Fruit fly (Drosophila melanogaster) whole organism, embryonic: ENCODE measurements around the gene CG45544.

Experiments
- BEAF-32 ChIP-seq: fragments of 200-800 bp; sonication (Bioruptor generic); optimal IDR thresholded peaks from 3 replicates; lab custom pipeline; 2017; ENCODE audit warnings: missing biosample characterization, missing genetic modification characterization, mild to moderate bottlenecking, moderate library complexity, missing genetic modification reagents
- CG10209 ChIP-seq: fragments of 200-800 bp; sonication (Bioruptor generic); optimal IDR thresholded peaks from 3 replicates; lab custom pipeline; 2017; ENCODE audit warnings: missing biosample characterization, mild to moderate bottlenecking, missing genetic modification characterization, missing genetic modification reagents
- CG11456 ChIP-seq: fragments of 200-800 bp; sonication (Bioruptor generic); IDR thresholded peaks from 3 replicates; pipeline ENCODE4 v1.3.6; 2022; ENCODE audit warnings: missing biosample characterization, missing genetic modification characterization
- CG11504 ChIP-seq: fragments of 200-800 bp; sonication (Bioruptor generic); optimal IDR thresholded peaks from 3 replicates; lab custom pipeline; 2019; ENCODE audit warnings: missing biosample characterization, mild to moderate bottlenecking, missing genetic modification characterization, moderate library complexity
- CG11696 ChIP-seq: fragments of 200-800 bp; sonication (Bioruptor generic); IDR thresholded peaks from 2 replicates; pipeline ENCODE4 v1.3.6; 2022; ENCODE audit warnings: missing biosample characterization, missing genetic modification characterization
- CG12299 ChIP-seq: fragments of 200-800 bp; sonication (Bioruptor generic); optimal IDR thresholded peaks from 2 replicates; lab custom pipeline; 2018; ENCODE audit warnings: missing biosample characterization, mild to moderate bottlenecking, missing genetic modification characterization
- CG13123 ChIP-seq: fragments of 200-800 bp; sonication (Bioruptor generic); optimal IDR thresholded peaks from 2 replicates; lab custom pipeline; 2016; ENCODE audit warnings: missing biosample characterization, missing genetic modification characterization
- CG15514 ChIP-seq: fragments of 200-800 bp; sonication (Bioruptor generic); optimal IDR thresholded peaks from 3 replicates; lab custom pipeline; 2017; ENCODE audit warnings: missing biosample characterization, missing genetic modification characterization, mild to moderate bottlenecking, moderate library complexity, missing genetic modification reagents
- CG16813 ChIP-seq: fragments of 200-800 bp; sonication (Bioruptor generic); IDR thresholded peaks from 3 replicates; pipeline ENCODE4 v1.3.6; 2022; ENCODE audit warnings: missing biosample characterization, missing genetic modification characterization; ENCODE audit not compliant: partially characterized antibody
- CG1832 ChIP-seq: fragments of 200-800 bp; sonication (Bioruptor generic); optimal IDR thresholded peaks from 2 replicates; lab custom pipeline; 2017; ENCODE audit warnings: missing biosample characterization, mild to moderate bottlenecking, missing genetic modification characterization, inconsistent platforms
- CG31365 ChIP-seq: fragments of 200-800 bp; sonication (Bioruptor generic); optimal IDR thresholded peaks from 2 replicates; lab custom pipeline; 2018; ENCODE audit warnings: missing biosample characterization, mild to moderate bottlenecking, missing genetic modification characterization
- CG3847 ChIP-seq: fragments of 200-800 bp; sonication (Bioruptor generic); IDR thresholded peaks from 2 replicates; pipeline ENCODE4 v1.3.6; 2022; ENCODE audit warnings: missing biosample characterization, missing genetic modification characterization
- CG4328 ChIP-seq: fragments of 200-800 bp; sonication (Bioruptor generic); optimal IDR thresholded peaks from 3 replicates; lab custom pipeline; 2017; ENCODE audit warnings: missing biosample characterization, missing genetic modification reagents, missing genetic modification characterization
- CG7271 ChIP-seq: fragments of 200-800 bp; sonication (Bioruptor generic); optimal IDR thresholded peaks from 2 replicates; lab custom pipeline; 2018; ENCODE audit warnings: missing biosample characterization, mild to moderate bottlenecking, missing genetic modification characterization, moderate library complexity
- CG7963 ChIP-seq: fragments of 200-800 bp; sonication (Bioruptor generic); IDR thresholded peaks from 3 replicates; pipeline ENCODE4 v1.3.6; 2022; ENCODE audit warnings: missing biosample characterization, missing genetic modification characterization; ENCODE audit not compliant: partially characterized antibody
- CG8290 ChIP-seq, 3 experiments: fragments of 200-800 bp; sonication (Bioruptor generic); optimal IDR thresholded peaks; 2 replicates each; lab custom pipeline; 2016 to 2019; ENCODE audit warnings: missing biosample characterization in 3 of 3, missing genetic modification characterization in 3 of 3, mild to moderate bottlenecking in 2 of 3, moderate library complexity in 1 of 3
- CkIIα-i1 ChIP-seq: fragments of 200-800 bp; sonication (Bioruptor generic); IDR thresholded peaks from 2 replicates; pipeline ENCODE4 v1.3.6; 2022; ENCODE audit warnings: missing biosample characterization, missing genetic modification characterization
- D19A ChIP-seq: fragments of 200-800 bp; optimal IDR thresholded peaks from 3 replicates; lab custom pipeline; 2019; ENCODE audit warnings: missing biosample characterization, mild to moderate bottlenecking, missing genetic modification characterization, moderate library complexity
- Dfd ChIP-seq, 2 experiments: fragments of >200 bp; optimal IDR thresholded peaks; 2 replicates each; lab custom pipeline; 2017; ENCODE audit warnings: missing biosample characterization in 2 of 2, missing genetic modification characterization in 2 of 2
- Dp ChIP-seq: fragments of 200-800 bp; sonication (Bioruptor generic); optimal IDR thresholded peaks from 2 replicates; lab custom pipeline; 2018; ENCODE audit warnings: missing biosample characterization, mild to moderate bottlenecking, missing genetic modification characterization, moderate library complexity
- Ets97D ChIP-seq: fragments of 200-800 bp; sonication (Bioruptor generic); optimal IDR thresholded peaks from 3 replicates; lab custom pipeline; 2016; ENCODE audit warnings: missing biosample characterization, missing genetic modification characterization
- Gsc ChIP-seq: fragments of 200-800 bp; sonication (Bioruptor generic); IDR thresholded peaks from 2 replicates; pipeline ENCODE4 v1.3.6; 2022; ENCODE audit warnings: missing biosample characterization, missing genetic modification characterization
- HmgZ ChIP-seq: fragments of 200-800 bp; sonication (Bioruptor generic); optimal IDR thresholded peaks from 2 replicates; lab custom pipeline; 2018; ENCODE audit warnings: missing biosample characterization, mild to moderate bottlenecking, missing genetic modification characterization
- Hmr ChIP-seq: fragments of 200-800 bp; sonication (Bioruptor generic); optimal IDR thresholded peaks from 3 replicates; lab custom pipeline; 2017; ENCODE audit warnings: mild to moderate bottlenecking, missing biosample characterization, missing genetic modification reagents, missing genetic modification characterization
- Med ChIP-seq: fragments of 200-800 bp; sonication (Bioruptor generic); peaks from one replicate; lab custom pipeline; 2016; ENCODE audit warnings: missing biosample characterization, missing genetic modification characterization, mild to moderate bottlenecking, inconsistent platforms, moderate library complexity
- Six4 ChIP-seq: fragments of 200-800 bp; sonication (Bioruptor generic); optimal IDR thresholded peaks from 2 replicates; lab custom pipeline; 2016; ENCODE audit warnings: missing biosample characterization, missing genetic modification characterization
- aop ChIP-seq: fragments of 200-800 bp; sonication (Bioruptor generic); IDR thresholded peaks from 2 replicates; pipeline ENCODE4 v1.3.6; 2022; ENCODE audit warnings: missing biosample characterization, missing genetic modification characterization
- bowl ChIP-seq: fragments of 200-800 bp; sonication (Bioruptor generic); IDR thresholded peaks from 2 replicates; pipeline ENCODE4 v1.3.6; 2022; ENCODE audit warnings: missing biosample characterization, missing genetic modification characterization
- chm ChIP-seq: fragments of 200-800 bp; sonication (Bioruptor generic); IDR thresholded peaks from 2 replicates; pipeline ENCODE4 v1.3.6; 2022; ENCODE audit warnings: missing biosample characterization, missing genetic modification characterization
- chn ChIP-seq: fragments of 200-800 bp; sonication (Bioruptor generic); optimal IDR thresholded peaks from 2 replicates; lab custom pipeline; 2016; ENCODE audit warnings: missing biosample characterization, missing genetic modification characterization
- crp ChIP-seq, 2 experiments: fragments of 200-800 bp; sonication (Bioruptor generic); optimal IDR thresholded peaks; 2 replicates in 1 of 2; 3 replicates in 1 of 2; lab custom pipeline; 2017; ENCODE audit warnings: missing biosample characterization in 2 of 2, missing genetic modification characterization in 2 of 2, mild to moderate bottlenecking in 1 of 2, moderate library complexity in 1 of 2
- eve ChIP-seq, 2 experiments: fragments of >200 bp; optimal IDR thresholded peaks; 2 replicates each; lab custom pipeline; 2017; ENCODE audit warnings: missing biosample characterization in 2 of 2, missing genetic modification characterization in 2 of 2
- fd3F ChIP-seq: fragments of 200-800 bp; sonication (Bioruptor generic); optimal IDR thresholded peaks from 2 replicates; lab custom pipeline; 2018; ENCODE audit warnings: missing biosample characterization, mild to moderate bottlenecking, missing genetic modification characterization, moderate library complexity
- gce ChIP-seq: fragments of 200-800 bp; sonication (Bioruptor generic); IDR thresholded peaks from 3 replicates; pipeline ENCODE4 v1.3.6; 2022; ENCODE audit warnings: missing biosample characterization, missing genetic modification characterization
- gem ChIP-seq: fragments of 200-800 bp; sonication (Bioruptor generic); optimal IDR thresholded peaks from 2 replicates; lab custom pipeline; 2019; ENCODE audit warnings: missing biosample characterization, mild to moderate bottlenecking, missing genetic modification characterization, moderate library complexity
- jumu ChIP-seq: fragments of 200-800 bp; sonication (Bioruptor generic); optimal IDR thresholded peaks from 3 replicates; lab custom pipeline; 2016; ENCODE audit warnings: missing biosample characterization, missing genetic modification characterization
- kah ChIP-seq: fragments of 200-800 bp; sonication (Bioruptor generic); optimal IDR thresholded peaks from 2 replicates; lab custom pipeline; 2018; ENCODE audit warnings: missing biosample characterization, mild to moderate bottlenecking, missing genetic modification characterization
- klu ChIP-seq: fragments of 200-800 bp; sonication (Bioruptor generic); IDR thresholded peaks from 2 replicates; pipeline ENCODE4 v1.3.6; 2022; ENCODE audit warnings: missing biosample characterization, missing genetic modification characterization
- lov ChIP-seq, 2 experiments: fragments of 200-800 bp in 1 of 2; fragments of >200 bp in 1 of 2; sonication (Bioruptor generic) in 1 of 2; IDR thresholded peaks in 1 of 2; optimal IDR thresholded peaks in 1 of 2; 2 replicates in 1 of 2; 3 replicates in 1 of 2; pipeline versions ENCODE4 v1.3.6 to Lab custom; 2017 to 2022; ENCODE audit warnings: missing biosample characterization in 1 of 2, missing genetic modification characterization in 1 of 2
- nau ChIP-seq: fragments of 200-800 bp; sonication (Bioruptor generic); optimal IDR thresholded peaks from 3 replicates; lab custom pipeline; 2017; ENCODE audit warnings: missing biosample characterization, mild to moderate bottlenecking, missing genetic modification characterization, missing genetic modification reagents
- nom ChIP-seq: fragments of 200-800 bp; sonication (Bioruptor generic); optimal IDR thresholded peaks from 2 replicates; lab custom pipeline; 2017; ENCODE audit warnings: missing biosample characterization, missing genetic modification characterization, mild to moderate bottlenecking, moderate library complexity, missing genetic modification reagents
- pb ChIP-seq: fragments of 200-800 bp; sonication (Bioruptor generic); optimal IDR thresholded peaks from 3 replicates; lab custom pipeline; 2016; ENCODE audit warnings: missing biosample characterization, missing genetic modification characterization
- pros ChIP-seq: fragments of 200-800 bp; sonication (Bioruptor generic); optimal IDR thresholded peaks from 3 replicates; lab custom pipeline; 2019; ENCODE audit warnings: missing biosample characterization, mild to moderate bottlenecking, missing genetic modification characterization, moderate library complexity
- salm ChIP-seq: fragments of 200-800 bp; sonication (Bioruptor generic); optimal IDR thresholded peaks from 2 replicates; lab custom pipeline; 2018; ENCODE audit warnings: missing biosample characterization, mild to moderate bottlenecking, missing genetic modification characterization
- slou ChIP-seq: fragments of 200-800 bp; sonication (Bioruptor generic); optimal IDR thresholded peaks from 3 replicates; lab custom pipeline; 2016; ENCODE audit warnings: missing biosample characterization, missing genetic modification characterization
- slp2 ChIP-seq: fragments of 200-800 bp; sonication (Bioruptor generic); optimal IDR thresholded peaks from 2 replicates; lab custom pipeline; 2016; ENCODE audit warnings: missing biosample characterization, missing genetic modification characterization
- so ChIP-seq: fragments of 200-800 bp; sonication (Bioruptor generic); IDR thresholded peaks from 3 replicates; pipeline ENCODE4 v1.3.6; 2022; ENCODE audit warnings: missing biosample characterization, missing genetic modification characterization
- trem ChIP-seq: fragments of 200-800 bp; optimal IDR thresholded peaks from 3 replicates; lab custom pipeline; 2019; ENCODE audit warnings: missing biosample characterization, mild to moderate bottlenecking, missing genetic modification characterization, moderate library complexity
- tx ChIP-seq: fragments of 200-800 bp; sonication (Bioruptor generic); optimal IDR thresholded peaks from 2 replicates; lab custom pipeline; 2016; ENCODE audit warnings: missing biosample characterization, missing genetic modification characterization
- vfl ChIP-seq: fragments of 200-800 bp; sonication (Bioruptor generic); optimal IDR thresholded peaks from 2 replicates; lab custom pipeline; 2016; ENCODE audit warnings: missing biosample characterization, missing genetic modification characterization

The CG45544 gene

dm6 chr3R:29251418-29251817 lies 4.9 kb upstream of the CG45544 start (continued):
- TF ChIP-seq CG10209 (peak; percentile 13), so (peak; percentile 29; the same call in 1 of the 3 replicates), jumu (no peak), Ets97D (GFP tag; lab: Kevin White, UChicago) (peak; percentile 26), slp2 (GFP tag; lab: Kevin White, UChicago) (no peak), CG15514 (GFP tag; lab: Kevin White, UChicago) (peak; percentile 20), nom (GFP tag; lab: Kevin White, UChicago) (no peak), Dfd (GFP tag; optimal IDR thresholded peaks at IDR 0.05; lab: Kevin White, UChicago) (no peak), CG8290 (GFP tag; optimal IDR thresholded peaks at IDR 0.05; lab: Kevin White, UChicago) (peak; percentile 18), CG8290 (tag; optimal IDR thresholded peaks at IDR 0.05; lab: Kevin White, UChicago) (no peak), CG7271 (tag; lab: Kevin White, UChicago) (no peak), CG11456 (GFP tag; lab: Robert Waterston, UW) (peak; percentile 25; the same call in 1 of the 3 replicates), CG12299 (tag; lab: Kevin White, UChicago) (no peak), Med (GFP tag; lab: Kevin White, UChicago) (peak; percentile 88), kah (GFP tag; lab: Kevin White, UChicago) (no peak), slou (GFP tag; lab: Kevin White, UChicago) (no peak), CG11696 (GFP tag; lab: Robert Waterston, UW) (no peak), Dp (GFP tag; lab: Kevin White, UChicago) (peak; percentile 93), klu (GFP tag; lab: Robert Waterston, UW) (no peak), D19A (peak; percentile 78), crp (GFP tag; optimal IDR thresholded peaks at IDR 0.05; lab: Kevin White, UChicago) (no peak), gem (tag; lab: Kevin White, UChicago) (no peak), lov (optimal IDR thresholded peaks at IDR 0.05; lab: Kevin White, UChicago) (no peak), lov (GFP tag; IDR thresholded peaks at IDR 0.05; lab: Robert Waterston, UW) (no peak), tx (GFP tag; lab: Kevin White, UChicago) (peak; percentile 9), Gsc (GFP tag; lab: Robert Waterston, UW) (no peak), CG31365 (no peak), CG13123 (no peak), fd3F (GFP tag; lab: Kevin White, UChicago) (no peak), trem (tag; lab: Kevin White, UChicago) (peak; percentile 28), bowl (no peak), nau (GFP tag; lab: Kevin White, UChicago) (no peak), vfl (GFP tag; lab: Kevin White, UChicago) (no peak), salm (no peak), pb (GFP tag; lab: Kevin White, UChicago) (no peak), BEAF-32 (GFP tag; lab: Kevin White, UChicago) (peak; percentile 71), aop (GFP tag; lab: Robert Waterston, UW) (no peak), chm (peak; percentile 55; the same call in 1 of the 2 replicates), CG7963 (GFP tag; lab: Robert Waterston, UW) (0 out of 3 replicates have a peak, but pooled peaks have one; percentile 45), Hmr (GFP tag; lab: Kevin White, UChicago) (peak; percentile 12), Six4 (GFP tag; lab: Kevin White, UChicago) (no peak), CG3847 (GFP tag; lab: Robert Waterston, UW) (0 out of 2 replicates have a peak, but pooled peaks have one; percentile 26), pros (GFP tag; lab: Kevin White, UChicago) (no peak), gce (GFP tag; lab: Robert Waterston, UW) (no peak), CkIIα-i1 (no peak), CG4328 (GFP tag; lab: Kevin White, UChicago) (no peak), CG1832 (GFP tag; lab: Kevin White, UChicago) (no peak), eve (GFP tag; optimal IDR thresholded peaks at IDR 0.05; lab: Kevin White, UChicago) (no peak), CG11504 (tag; lab: Kevin White, UChicago) (peak; percentile 5), HmgZ (no peak), CG16813 (GFP tag; lab: Robert Waterston, UW) (peak; percentile 68), chn (GFP tag; lab: Kevin White, UChicago) (no peak)
